Fruit fly (Drosophila melanogaster): ENCODE results near the gene Amun.

Gene Amun

dm6 chrX:11736421-11736820, 21.1 kb upstream of the Amun start (continued):
- TF ChIP-seq acj6 (GFP tag; optimal IDR thresholded peaks at IDR 0.05) = peak; percentile 17
- TF ChIP-seq Met (GFP tag; optimal IDR thresholded peaks at IDR 0.05) = peak; percentile 5
- TF ChIP-seq dac (GFP tag; optimal IDR thresholded peaks at IDR 0.05) = peak; percentile 45
- TF ChIP-seq Hr4 (GFP tag; optimal IDR thresholded peaks at IDR 0.05) = peak; percentile 25
- TF ChIP-seq Blimp-1 (GFP tag; optimal IDR thresholded peaks at IDR 0.05) = no peak
- peak; percentile 8 for TF ChIP-seq Sox102F (GFP tag; optimal IDR thresholded peaks at IDR 0.05)
- TF ChIP-seq CG32006 (GFP tag; optimal IDR thresholded peaks at IDR 0.05) = peak; percentile 77
- TF ChIP-seq eg (GFP tag; IDR thresholded peaks at IDR 0.05) = peak; percentile 52; the same call in 1 of the 3 replicates
- TF ChIP-seq pdm3 (GFP tag; optimal IDR thresholded peaks at IDR 0.05) = peak; percentile 51
- TF ChIP-seq CG6276 (GFP tag; optimal IDR thresholded peaks at IDR 0.05) = peak; percentile 39
- peak; percentile 32 for TF ChIP-seq fkh (GFP tag; optimal IDR thresholded peaks at IDR 0.05)
- TF ChIP-seq net (GFP tag; optimal IDR thresholded peaks at IDR 0.05) = peak; percentile 2
- TF ChIP-seq achi (GFP tag; optimal IDR thresholded peaks at IDR 0.05) = peak; percentile 19
- peak; percentile 31 for TF ChIP-seq CG3919 (GFP tag; optimal IDR thresholded peaks at IDR 0.05)

dm6 chrX:11733795-11734194, 18.4 kb upstream of the Amun start, which contains the start of gene inaF-A:
inaF-A (minus strand) TSS chrX:11733895.
- peak; percentile 18 for TF ChIP-seq Eip78C (GFP tag)
- peak; percentile 33 for TF ChIP-seq CG32006 (GFP tag; optimal IDR thresholded peaks at IDR 0.05)
- no peak for TF ChIP-seq spab (GFP tag; optimal IDR thresholded peaks at IDR 0.05)

DNA sequence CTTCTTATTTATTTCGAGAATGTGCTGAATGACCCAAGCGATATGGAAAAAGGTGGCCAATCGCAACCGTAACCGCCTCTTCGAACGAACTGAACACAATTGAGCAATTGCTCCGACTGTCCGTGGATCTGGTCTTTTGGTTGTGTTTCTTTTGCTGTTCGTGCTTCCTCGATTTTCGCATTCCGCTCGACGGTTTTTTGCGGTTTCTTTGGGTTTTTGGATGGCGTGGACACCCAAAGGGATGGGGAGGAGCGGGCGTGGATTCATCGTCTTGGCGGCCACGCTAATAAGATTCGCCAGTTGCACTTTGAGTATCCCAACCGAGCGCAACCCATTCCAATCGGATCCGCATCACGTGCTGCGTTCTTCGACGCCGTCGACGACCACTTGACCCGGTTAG, 17.3 kb upstream of the Amun start, which contains the start of gene inaF-B:
TSS of gene inaF-B (minus strand) at position 101 of the 400 bp plus-strand sequence.
- TF ChIP-seq topi (GFP tag; optimal IDR thresholded peaks at IDR 0.05) = no peak

dm6 chrX:11731665-11732064, 16.3 kb upstream of the Amun start, which contains the start of gene inaF-C:
inaF-C (minus strand) TSS chrX:11731765.
- TF ChIP-seq spab (GFP tag; optimal IDR thresholded peaks at IDR 0.05) = no peak
- TF ChIP-seq CG10669 (GFP tag; optimal IDR thresholded peaks at IDR 0.05) = no peak
- TF ChIP-seq Met (GFP tag; optimal IDR thresholded peaks at IDR 0.05) = no peak

dm6 chrX:11729993-11730392, 14.6 kb upstream of the Amun start:
- peak; percentile 38 for TF ChIP-seq CG6276 (GFP tag; optimal IDR thresholded peaks at IDR 0.05)
- TF ChIP-seq CG10631 (GFP tag; optimal IDR thresholded peaks at IDR 0.05) = no peak
- TF ChIP-seq Eip78C (GFP tag) = peak; percentile 69
- TF ChIP-seq salr (GFP tag; optimal IDR thresholded peaks at IDR 0.05) = no peak
- TF ChIP-seq dac (GFP tag; optimal IDR thresholded peaks at IDR 0.05) = peak; percentile 29
- TF ChIP-seq CG32006 (GFP tag; optimal IDR thresholded peaks at IDR 0.05) = peak; percentile 66
- no peak for TF ChIP-seq CG8632 (GFP tag; optimal IDR thresholded peaks at IDR 0.05)
- TF ChIP-seq CG11294 (GFP tag; IDR thresholded peaks at IDR 0.05) = peak; percentile 30; the same call in 1 of the 2 replicates
- 0 out of 2 replicates have a peak, but pooled peaks have one; percentile 22 for TF ChIP-seq CG15336 (GFP tag; IDR thresholded peaks at IDR 0.05)
- no peak for TF ChIP-seq CG10669 (GFP tag; optimal IDR thresholded peaks at IDR 0.05)
- TF ChIP-seq Eip75B (GFP tag; optimal IDR thresholded peaks at IDR 0.05) = peak; percentile 2
- peak; percentile 29 for TF ChIP-seq CG4318 (GFP tag; optimal IDR thresholded peaks at IDR 0.05)
- peak; percentile 45 for TF ChIP-seq Hr4 (GFP tag; optimal IDR thresholded peaks at IDR 0.05)
- no peak for TF ChIP-seq lz (GFP tag; optimal IDR thresholded peaks at IDR 0.05)
- TF ChIP-seq vri (GFP tag; optimal IDR thresholded peaks at IDR 0.05) = no peak
- TF ChIP-seq esn (GFP tag; optimal IDR thresholded peaks at IDR 0.05) = peak; percentile 20

- TF ChIP-seq vri (GFP tag; optimal IDR thresholded peaks at IDR 0.05) (no peak), Met (GFP tag; optimal IDR thresholded peaks at IDR 0.05) (no peak), fd85E (GFP tag; optimal IDR thresholded peaks at IDR 0.05) (no peak), CG15336 (GFP tag; IDR thresholded peaks at IDR 0.05) (no peak), CG7368 (GFP tag; optimal IDR thresholded peaks at IDR 0.05) (no peak), fkh (GFP tag; optimal IDR thresholded peaks at IDR 0.05) (no peak), CG10669 (GFP tag; optimal IDR thresholded peaks at IDR 0.05) (no peak), CG11902 (GFP tag; optimal IDR thresholded peaks at IDR 0.05) (no peak), esn (GFP tag; optimal IDR thresholded peaks at IDR 0.05) (no peak), CG11294 (GFP tag; IDR thresholded peaks at IDR 0.05) (no peak), CG34406 (GFP tag; optimal IDR thresholded peaks at IDR 0.05) (no peak), Eip75B (GFP tag; optimal IDR thresholded peaks at IDR 0.05) (no peak), Sox15 (GFP tag; optimal IDR thresholded peaks at IDR 0.05) (no peak), achi (GFP tag; optimal IDR thresholded peaks at IDR 0.05) (no peak), CG6792 (GFP tag; optimal IDR thresholded peaks at IDR 0.05) (no peak), CG6276 (GFP tag; optimal IDR thresholded peaks at IDR 0.05) (no peak), pdm3 (GFP tag; optimal IDR thresholded peaks at IDR 0.05) (no peak), CG6163 (GFP tag; IDR thresholded peaks at IDR 0.05) (no peak)
These were observed 13.6 kb upstream of the Amun start, which contains the start of gene inaF-D for dm6 chrX:11728999-11729398. inaF-D (minus strand) TSS chrX:11729099.

Data from whole organism, prepupa.